Fruit fly (Drosophila melanogaster): ENCODE measurements around the gene CG32755.

The CG32755 gene

dm6 chrX:5932345-5932995 is 17.6 kb upstream of the CG32755 start (continued):
- TF ChIP-seq CG17829 (tag; optimal IDR thresholded peaks at IDR 0.05) = no peak
- no peak for TF ChIP-seq CG11247 (GFP tag; IDR thresholded peaks at IDR 0.05)
- no peak for TF ChIP-seq wor (GFP tag; IDR thresholded peaks at IDR 0.05)
- TF ChIP-seq prd (optimal IDR thresholded peaks at IDR 0.05) = no peak
- TF ChIP-seq prd (GFP tag; IDR thresholded peaks at IDR 0.05) = peak; percentile 45; the same call in 1 of the 3 replicates
- no peak for TF ChIP-seq CG4707 (GFP tag; optimal IDR thresholded peaks at IDR 0.05)
- TF ChIP-seq wek (GFP tag; optimal IDR thresholded peaks at IDR 0.05) = no peak
- no peak for TF ChIP-seq CG11456 (GFP tag; IDR thresholded peaks at IDR 0.05)
- no peak for TF ChIP-seq Hsf (GFP tag; optimal IDR thresholded peaks at IDR 0.05)
- peak; percentile 82 for TF ChIP-seq Drgx (GFP tag; IDR thresholded peaks at IDR 0.05)
- no peak for TF ChIP-seq Deaf1 (tag; optimal IDR thresholded peaks at IDR 0.05)
- no peak for TF ChIP-seq sna (GFP tag; IDR thresholded peaks at IDR 0.05; ENCODE audit: partially characterized antibody)
- no peak for TF ChIP-seq sd (tag; optimal IDR thresholded peaks at IDR 0.05)
- TF ChIP-seq CG18262 (tag; optimal IDR thresholded peaks at IDR 0.05) = no peak
- no peak for TF ChIP-seq CG13123 (GFP tag; optimal IDR thresholded peaks at IDR 0.05)
- no peak for TF ChIP-seq HLH54F (GFP tag; optimal IDR thresholded peaks at IDR 0.05)
- no peak for TF ChIP-seq Dll (GFP tag; IDR thresholded peaks at IDR 0.05; ENCODE audit: partially characterized antibody)
- no peak for TF ChIP-seq br (optimal IDR thresholded peaks at IDR 0.05)
- no peak for TF ChIP-seq nau (GFP tag; optimal IDR thresholded peaks at IDR 0.05)
- no peak for TF ChIP-seq CG14965 (GFP tag; optimal IDR thresholded peaks at IDR 0.05; ENCODE audit: borderline replicate concordance)
- no peak for TF ChIP-seq CG13624 (GFP tag; optimal IDR thresholded peaks at IDR 0.05)
- no peak for TF ChIP-seq Hey (tag; optimal IDR thresholded peaks at IDR 0.05)
- TF ChIP-seq CG15073 (GFP tag; optimal IDR thresholded peaks at IDR 0.05) = no peak
- TF ChIP-seq dysf (GFP tag; IDR thresholded peaks at IDR 0.05) = 0 out of 3 replicates have a peak, but pooled peaks have one; percentile 5
- peak; percentile 55 for TF ChIP-seq Ets65A (GFP tag)
- TF ChIP-seq E2f1 (GFP tag; IDR thresholded peaks at IDR 0.05) = no peak
- peak; percentile 1 for TF ChIP-seq nmo (GFP tag; optimal IDR thresholded peaks at IDR 0.05)
- TF ChIP-seq CG9727 (GFP tag; optimal IDR thresholded peaks at IDR 0.05) = no peak
- no peak for TF ChIP-seq Sin3A (optimal IDR thresholded peaks at IDR 0.05)
- no peak for TF ChIP-seq CG9797 (GFP tag; optimal IDR thresholded peaks at IDR 0.05)
- TF ChIP-seq HLH3B (GFP tag; IDR thresholded peaks at IDR 0.05) = no peak
- no peak for TF ChIP-seq sim (GFP tag; IDR thresholded peaks at IDR 0.05)
- TF ChIP-seq z (GFP tag; IDR thresholded peaks at IDR 0.05) = no peak
- no peak for TF ChIP-seq CG4730 (GFP tag; IDR thresholded peaks at IDR 0.05)
- TF ChIP-seq CG12104 (GFP tag; optimal IDR thresholded peaks at IDR 0.05) = no peak
- no peak for TF ChIP-seq gsb-n (tag; optimal IDR thresholded peaks at IDR 0.05)
- TF ChIP-seq CG8924 (tag; optimal IDR thresholded peaks at IDR 0.05) = no peak
- no peak for TF ChIP-seq amos (GFP tag; IDR thresholded peaks at IDR 0.05; ENCODE audit: partially characterized antibody)
- no peak for TF ChIP-seq lola (GFP tag; optimal IDR thresholded peaks at IDR 0.05)
- TF ChIP-seq sc (optimal IDR thresholded peaks at IDR 0.05) = no peak
- TF ChIP-seq sc (GFP tag; optimal IDR thresholded peaks at IDR 0.05) = no peak
- TF ChIP-seq pb (GFP tag; optimal IDR thresholded peaks at IDR 0.05) = no peak
- no peak for TF ChIP-seq so (GFP tag; IDR thresholded peaks at IDR 0.05)
- TF ChIP-seq CG12219 (GFP tag; optimal IDR thresholded peaks at IDR 0.05) = no peak
- no peak for TF ChIP-seq Xbp1 (GFP tag; optimal IDR thresholded peaks at IDR 0.05)
- TF ChIP-seq CG6254 (GFP tag; optimal IDR thresholded peaks at IDR 0.05) = no peak
- TF ChIP-seq tgo (GFP tag; IDR thresholded peaks at IDR 0.05) = no peak
- TF ChIP-seq ham (GFP tag; IDR thresholded peaks at IDR 0.05) = no peak
- TF ChIP-seq CG7928 (GFP tag; optimal IDR thresholded peaks at IDR 0.05) = no peak
- peak; percentile 37 for TF ChIP-seq CG30403 (GFP tag; optimal IDR thresholded peaks at IDR 0.05)
- no peak for TF ChIP-seq otp (GFP tag; IDR thresholded peaks at IDR 0.05)
- no peak for TF ChIP-seq CG12942 (GFP tag; optimal IDR thresholded peaks at IDR 0.05)

Data from whole organism, embryonic.